ENCODE assay signal across 3 worm cellular contexts in genomic region chrIV:3988638-3989152, ce11.
TF ChIP-seq lines count a peak whose summit lies in the region.

Gene clec-78 (plus strand): TSS chrIV:3989102.

TF ChIP-seq in whole organism, L1 larva, 84 proteins besides CTCF, POLR2A, EP300 and RAD21 (continued from another document):
- TF ChIP-seq pqm-1 (tag; optimal IDR thresholded peaks at IDR 0.05; lab: Kevin White, UChicago) = peak; percentile 98
- TF ChIP-seq unc-30 (tag; optimal IDR thresholded peaks at IDR 0.05; lab: Kevin White, UChicago) = no peak
- TF ChIP-seq grh-1 (GFP tag; IDR thresholded peaks at IDR 0.05; lab: Robert Waterston, UW) = no peak
- no peak for TF ChIP-seq ces-1 (GFP tag; optimal IDR thresholded peaks at IDR 0.05; lab: Kevin White, UChicago)
- no peak for TF ChIP-seq nhr-47 (tag; optimal IDR thresholded peaks at IDR 0.05; lab: Kevin White, UChicago)
- TF ChIP-seq lsy-2 (tag; optimal IDR thresholded peaks at IDR 0.05; lab: Kevin White, UChicago) = no peak
- no peak for TF ChIP-seq ama-1 (optimal IDR thresholded peaks at IDR 0.05; lab: Kevin White, UChicago)
- TF ChIP-seq zag-1 (tag; optimal IDR thresholded peaks at IDR 0.05; lab: Kevin White, UChicago) = no peak
- peak; percentile 98 for TF ChIP-seq jun-1 (tag; optimal IDR thresholded peaks at IDR 0.05; lab: Kevin White, UChicago)
- no peak for TF ChIP-seq pag-3 (tag; optimal IDR thresholded peaks at IDR 0.05; lab: Kevin White, UChicago; ENCODE audit: borderline replicate concordance, insufficient read depth)
- TF ChIP-seq C04F5.9 (tag; optimal IDR thresholded peaks at IDR 0.05; lab: Kevin White, UChicago) = no peak
- TF ChIP-seq tlp-1 (tag; optimal IDR thresholded peaks at IDR 0.05; lab: Kevin White, UChicago) = peak; percentile 87

TF ChIP-seq in whole organism, L3 larva, 47 proteins besides CTCF, POLR2A, EP300 and RAD21 (continued from another document):
- TF ChIP-seq lin-39 (tag; optimal IDR thresholded peaks at IDR 0.05; lab: Kevin White, UChicago) (no peak), mml-1 (tag; optimal IDR thresholded peaks at IDR 0.05; lab: Kevin White, UChicago) (no peak), pqm-1 (tag; optimal IDR thresholded peaks at IDR 0.05; lab: Kevin White, UChicago) (peak; percentile 98), pha-4 (tag; optimal IDR thresholded peaks at IDR 0.05; lab: Kevin White, UChicago) (peak; percentile 55), lsy-12 (tag; optimal IDR thresholded peaks at IDR 0.05; lab: Kevin White, UChicago) (no peak), nhr-28 (tag; optimal IDR thresholded peaks at IDR 0.05; lab: Kevin White, UChicago) (no peak)
TF ChIP-seq in whole organism, L3 larva: peak in this region for 5.

TF ChIP-seq in whole organism, L4 larva, 104 proteins besides CTCF, POLR2A, EP300 and RAD21 (continued from another document):
- no peak for TF ChIP-seq daf-16 (GFP tag; optimal IDR thresholded peaks at IDR 0.05; lab: Kevin White, UChicago)
- TF ChIP-seq daf-16 (tag; optimal IDR thresholded peaks at IDR 0.05; lab: Kevin White, UChicago) = peak; percentile 78
- TF ChIP-seq pqm-1 (tag; optimal IDR thresholded peaks at IDR 0.05; lab: Kevin White, UChicago) = peak; percentile 99
- TF ChIP-seq nhr-6 (tag; optimal IDR thresholded peaks at IDR 0.05; lab: Kevin White, UChicago) = peak; percentile 39
- peak; percentile 79 for TF ChIP-seq jun-1 (tag; optimal IDR thresholded peaks at IDR 0.05; lab: Kevin White, UChicago)
TF ChIP-seq in whole organism, L4 larva: peak in this region for 14.
